Worm (Caenorhabditis elegans) whole organism, mixed stage, embryonic: ENCODE data around the gene Y116F11B.8.

Experiments used
- bed-3 ChIP-seq: fragments of 200-800 bp; sonication (Bioruptor generic); optimal IDR thresholded peaks from 3 replicates; lab custom pipeline; 2018; ENCODE audit warnings: mild to moderate bottlenecking, missing genetic modification characterization, moderate library complexity, missing compliant biosample characterization
- blmp-1 ChIP-seq: fragments of 150-350 bp; optimal IDR thresholded peaks from 2 replicates; lab custom pipeline; 2014; ENCODE audit warnings: missing biosample characterization, missing genetic modification characterization
- ceh-39 ChIP-seq: fragments of 150-350 bp; optimal IDR thresholded peaks from 2 replicates; lab custom pipeline; 2014; ENCODE audit warnings: missing biosample characterization, missing genetic modification characterization
- ceh-43 ChIP-seq: fragments of 200-800 bp; sonication (Bioruptor generic); optimal IDR thresholded peaks from 2 replicates; lab custom pipeline; 2018; ENCODE audit warnings: mild to moderate bottlenecking, missing genetic modification characterization, moderate library complexity, missing compliant biosample characterization
- ceh-83 ChIP-seq: fragments of 200-800 bp; sonication (Bioruptor generic); optimal IDR thresholded peaks from 2 replicates; lab custom pipeline; 2018; ENCODE audit warnings: mild to moderate bottlenecking, missing genetic modification characterization, missing compliant biosample characterization
- ces-1 ChIP-seq: fragments of 150-350 bp; optimal IDR thresholded peaks from 2 replicates; lab custom pipeline; 2014; ENCODE audit warnings: missing biosample characterization, missing genetic modification reagents, missing genetic modification characterization
- cnd-1 ChIP-seq: fragments of 200-800 bp; sonication (Bioruptor generic); optimal IDR thresholded peaks from 2 replicates; lab custom pipeline; 2018; ENCODE audit warnings: mild to moderate bottlenecking, missing genetic modification characterization, missing compliant biosample characterization
- drap-1 ChIP-seq: fragments of 200-800 bp; sonication (Bioruptor generic); optimal IDR thresholded peaks from 3 replicates; lab custom pipeline; 2018; ENCODE audit warnings: mild to moderate bottlenecking, missing genetic modification characterization, missing compliant biosample characterization
- elt-1 ChIP-seq: sonication (generic microtip); optimal IDR thresholded peaks from 2 replicates; lab custom pipeline; 2017; ENCODE audit warnings: missing genetic modification characterization, mild to moderate bottlenecking, missing compliant biosample characterization, antibody characterized with exemption, moderate library complexity, borderline replicate concordance; ENCODE audit not compliant: insufficient read depth
- elt-3 ChIP-seq: fragments of 150-350 bp; optimal IDR thresholded peaks from 2 replicates; lab custom pipeline; 2014; ENCODE audit warnings: missing biosample characterization, missing genetic modification characterization
- flh-1 ChIP-seq: fragments of 200-800 bp; sonication (Bioruptor generic); optimal IDR thresholded peaks from 2 replicates; lab custom pipeline; 2018; ENCODE audit warnings: mild to moderate bottlenecking, missing genetic modification characterization, moderate library complexity, missing compliant biosample characterization
- ham-2 ChIP-seq: fragments of 200-800 bp; sonication (Bioruptor generic); optimal IDR thresholded peaks from 2 replicates; lab custom pipeline; 2018; ENCODE audit warnings: mild to moderate bottlenecking, missing genetic modification characterization, missing compliant biosample characterization
- hlh-1 ChIP-seq: fragments of 150-350 bp; optimal IDR thresholded peaks from 2 replicates; lab custom pipeline; 2014; ENCODE audit warnings: missing biosample characterization, missing genetic modification reagents, missing genetic modification characterization
- lin-13 ChIP-seq: fragments of 150-350 bp; optimal IDR thresholded peaks from 2 replicates; lab custom pipeline; 2014; ENCODE audit warnings: missing biosample characterization, missing genetic modification characterization
- lin-32 ChIP-seq: fragments of 200-800 bp; sonication (Bioruptor generic); optimal IDR thresholded peaks from 2 replicates; lab custom pipeline; 2018; ENCODE audit warnings: mild to moderate bottlenecking, missing genetic modification characterization, missing compliant biosample characterization
- lsy-2 ChIP-seq: fragments of 150-350 bp; optimal IDR thresholded peaks from 2 replicates; lab custom pipeline; 2014; ENCODE audit warnings: missing biosample characterization, missing genetic modification characterization
- mab-5 ChIP-seq: fragments of 150-350 bp; optimal IDR thresholded peaks from 2 replicates; lab custom pipeline; 2014; ENCODE audit warnings: missing biosample characterization, missing genetic modification characterization
- mep-1 ChIP-seq: fragments of 150-350 bp; optimal IDR thresholded peaks from 2 replicates; lab custom pipeline; 2017; ENCODE audit warnings: missing biosample characterization, missing genetic modification reagents, missing genetic modification characterization, inconsistent platforms
- nhr-12 ChIP-seq: fragments of 150-350 bp; optimal IDR thresholded peaks from 2 replicates; lab custom pipeline; 2014; ENCODE audit warnings: missing biosample characterization, missing genetic modification characterization
- nhr-2 ChIP-seq: fragments of 150-350 bp; optimal IDR thresholded peaks from 2 replicates; lab custom pipeline; 2014; ENCODE audit warnings: missing biosample characterization, missing genetic modification characterization
- nhr-237 ChIP-seq: fragments of 150-350 bp; optimal IDR thresholded peaks from 2 replicates; lab custom pipeline; 2014; ENCODE audit warnings: missing biosample characterization, missing genetic modification characterization
- nhr-28 ChIP-seq: fragments of 150-350 bp; optimal IDR thresholded peaks from 2 replicates; lab custom pipeline; 2014; ENCODE audit warnings: missing biosample characterization, missing genetic modification characterization
- nhr-76 ChIP-seq: sonication (generic microtip); optimal IDR thresholded peaks from 2 replicates; lab custom pipeline; 2017; ENCODE audit warnings: missing biosample characterization, missing genetic modification characterization
- pha-4 ChIP-seq: fragments of 150-350 bp; optimal IDR thresholded peaks from 2 replicates; lab custom pipeline; 2018; ENCODE audit warnings: missing biosample characterization, missing genetic modification reagents, missing genetic modification characterization
- sem-2 ChIP-seq: fragments of 200-800 bp; sonication (Bioruptor generic); optimal IDR thresholded peaks from 2 replicates; lab custom pipeline; 2018; ENCODE audit warnings: mild to moderate bottlenecking, missing genetic modification characterization, missing compliant biosample characterization
- snpc-4 ChIP-seq: fragments of 150-350 bp; optimal IDR thresholded peaks from 2 replicates; lab custom pipeline; 2014; ENCODE audit warnings: missing biosample characterization, missing genetic modification characterization
- sptf-1 ChIP-seq: sonication (generic microtip); optimal IDR thresholded peaks from 2 replicates; lab custom pipeline; 2017; ENCODE audit warnings: mild to moderate bottlenecking, missing genetic modification characterization, moderate library complexity, missing compliant biosample characterization
- tbx-8 ChIP-seq: fragments of 200-800 bp; sonication (Bioruptor generic); optimal IDR thresholded peaks from 2 replicates; lab custom pipeline; 2018; ENCODE audit warnings: mild to moderate bottlenecking, missing genetic modification characterization, moderate library complexity, missing compliant biosample characterization
- unc-39 ChIP-seq: fragments of 150-350 bp; optimal IDR thresholded peaks from 2 replicates; lab custom pipeline; 2014; ENCODE audit warnings: missing biosample characterization, missing genetic modification characterization
- unc-62 ChIP-seq: fragments of 150-350 bp; optimal IDR thresholded peaks from 2 replicates; lab custom pipeline; 2014; ENCODE audit warnings: missing biosample characterization, missing genetic modification reagents, missing genetic modification characterization
- zip-8 ChIP-seq: fragments of 150-350 bp; optimal IDR thresholded peaks from 2 replicates; lab custom pipeline; 2014; ENCODE audit warnings: missing biosample characterization, missing genetic modification characterization

Y116F11B.8 gene

DNA sequence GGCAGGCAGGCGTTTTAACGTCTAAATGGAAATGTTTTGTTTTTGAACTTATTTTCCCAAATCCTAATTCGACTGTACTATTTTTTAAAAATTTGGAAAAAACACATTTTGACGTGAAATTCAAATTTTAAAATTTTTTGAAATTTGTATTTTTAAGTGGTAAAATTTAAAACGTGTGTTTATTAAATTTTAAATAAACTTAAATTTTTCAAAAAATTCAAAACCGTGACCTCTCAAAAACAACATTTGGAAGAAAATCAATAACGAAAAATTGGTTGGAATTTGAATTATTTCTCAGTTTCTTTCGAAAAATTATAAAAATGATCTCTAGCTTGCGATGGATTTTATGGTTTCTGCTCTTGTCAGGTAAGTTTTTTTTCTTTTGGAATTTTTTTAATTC lies at the start of gene Y116F11B.8:
Y116F11B.8 (plus strand) TSS at position 301 of the 400 bp plus-strand sequence.
- no peak for TF ChIP-seq snpc-4
- TF ChIP-seq drap-1: no peak
- no peak for TF ChIP-seq bed-3 (GFP tag; lab: Kevin White, UChicago)
- no peak for TF ChIP-seq sptf-1 (tag; lab: Kevin White, UChicago)
- no peak for TF ChIP-seq lsy-2 (tag; lab: Kevin White, UChicago)
- no peak for TF ChIP-seq elt-1 (tag; lab: Kevin White, UChicago)

DNA sequence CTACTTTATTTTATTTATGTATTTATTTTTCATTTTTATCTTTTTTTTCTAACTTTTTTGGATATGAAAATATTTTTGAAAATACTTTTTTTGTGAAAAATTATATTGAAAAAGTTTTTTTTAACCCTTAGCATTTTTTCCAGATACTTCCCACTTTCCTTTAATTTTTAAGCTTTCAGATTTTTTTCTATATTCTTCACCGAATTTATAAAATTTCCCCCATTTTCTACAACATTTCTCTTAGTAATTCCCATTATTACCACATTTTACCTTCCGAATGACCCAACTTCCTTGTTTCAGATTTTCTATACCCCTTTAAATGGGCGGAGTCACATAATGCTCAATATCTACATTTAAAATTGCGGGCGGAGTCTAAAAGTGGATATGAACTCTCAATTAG lies 42.6 kb upstream of the Y116F11B.8 start, which contains the start of gene daf-28:
daf-28 (plus strand) TSS at position 301 of the 400 bp plus-strand sequence.
- TF ChIP-seq bed-3 (GFP tag; lab: Kevin White, UChicago) (no peak), lin-13 (tag; lab: Kevin White, UChicago) (no peak), unc-62 (no peak), ceh-43 (no peak), mep-1 (tag; lab: Kevin White, UChicago) (no peak), tbx-8 (no peak), mab-5 (tag; lab: Kevin White, UChicago) (no peak), nhr-12 (tag; lab: Kevin White, UChicago) (no peak), cnd-1 (tag; lab: Kevin White, UChicago) (no peak), lin-32 (no peak), sem-2 (GFP tag; lab: Kevin White, UChicago) (no peak), flh-1 (GFP tag; lab: Kevin White, UChicago) (no peak), nhr-2 (tag; lab: Kevin White, UChicago) (no peak)

DNA sequence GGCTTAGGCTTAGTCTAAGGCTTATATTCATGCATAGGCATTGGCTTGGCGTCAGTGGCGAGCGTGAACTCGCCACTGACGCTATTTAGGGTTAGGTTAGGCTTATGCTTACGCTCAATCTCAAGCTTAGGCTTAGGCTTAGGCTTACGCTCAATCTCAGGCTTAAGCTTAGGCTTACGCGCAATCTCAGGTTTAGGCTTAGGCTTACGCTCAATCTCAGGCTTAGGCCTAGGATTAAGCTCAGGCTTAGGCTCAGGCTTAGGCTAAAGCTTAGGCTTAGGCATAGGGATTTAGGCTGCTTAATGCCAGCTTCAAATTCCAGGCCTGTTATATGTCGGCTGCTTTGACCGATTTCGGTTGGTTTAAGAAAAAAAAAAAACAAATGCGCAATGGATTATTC lies 37.3 kb upstream of the Y116F11B.8 start:
- TF ChIP-seq pha-4 (tag; lab: Kevin White, UChicago): no peak
- TF ChIP-seq sem-2 (GFP tag; lab: Kevin White, UChicago): no peak
- TF ChIP-seq bed-3 (GFP tag; lab: Kevin White, UChicago): no peak
- no peak for TF ChIP-seq tbx-8
- TF ChIP-seq unc-62: no peak
- no peak for TF ChIP-seq elt-1 (tag; lab: Kevin White, UChicago)
- no peak for TF ChIP-seq ceh-83 (GFP tag; lab: Kevin White, UChicago)
- no peak for TF ChIP-seq sptf-1 (tag; lab: Kevin White, UChicago)
- no peak for TF ChIP-seq cnd-1 (tag; lab: Kevin White, UChicago)
- no peak for TF ChIP-seq blmp-1
- TF ChIP-seq nhr-28: no peak
- no peak for TF ChIP-seq ces-1 (GFP tag; lab: Kevin White, UChicago)
- TF ChIP-seq elt-3 (tag; lab: Kevin White, UChicago): no peak
- TF ChIP-seq ham-2 (GFP tag; lab: Kevin White, UChicago): no peak
- TF ChIP-seq mep-1 (tag; lab: Kevin White, UChicago): no peak
- no peak for TF ChIP-seq snpc-4
- no peak for TF ChIP-seq ceh-43
- no peak for TF ChIP-seq flh-1 (GFP tag; lab: Kevin White, UChicago)
- TF ChIP-seq lsy-2 (tag; lab: Kevin White, UChicago): no peak
- no peak for TF ChIP-seq lin-32
- TF ChIP-seq, all 35 proteins: peak for 0

DNA sequence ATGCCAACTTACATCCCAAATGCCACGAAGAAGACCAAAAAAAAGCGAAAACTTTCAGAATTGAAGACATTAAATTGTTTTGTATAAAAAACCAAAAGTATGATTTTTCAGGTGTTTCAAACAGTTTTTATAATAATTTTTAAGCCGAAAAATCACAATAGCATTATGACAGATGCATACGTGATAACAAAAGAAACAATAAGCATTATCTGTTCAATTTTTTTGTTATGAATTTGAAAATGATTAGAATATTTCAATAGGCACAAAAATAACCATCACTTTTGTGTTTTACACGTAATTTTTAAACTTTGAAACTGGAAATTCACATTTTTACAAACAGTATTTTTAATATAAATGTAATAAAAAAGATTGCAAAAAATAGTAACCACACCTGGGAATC lies 35.3 kb upstream of the Y116F11B.8 start, which contains the start of gene Y116F11B.17:
Y116F11B.17 (minus strand) TSS at position 101 of the 400 bp plus-strand sequence.
- TF ChIP-seq nhr-237: no peak
- no peak for TF ChIP-seq nhr-12 (tag; lab: Kevin White, UChicago)
- no peak for TF ChIP-seq blmp-1
- no peak for TF ChIP-seq mab-5 (tag; lab: Kevin White, UChicago)
- no peak for TF ChIP-seq lsy-2 (tag; lab: Kevin White, UChicago)
- no peak for TF ChIP-seq elt-1 (tag; lab: Kevin White, UChicago)
- no peak for TF ChIP-seq lin-13 (tag; lab: Kevin White, UChicago)
- no peak for TF ChIP-seq mep-1 (tag; lab: Kevin White, UChicago)
- TF ChIP-seq sptf-1 (tag; lab: Kevin White, UChicago): no peak
- TF ChIP-seq nhr-28: no peak
- TF ChIP-seq ceh-39 (tag; lab: Kevin White, UChicago): no peak
- TF ChIP-seq pha-4 (tag; lab: Kevin White, UChicago): no peak
- TF ChIP-seq tbx-8: no peak
- no peak for TF ChIP-seq flh-1 (GFP tag; lab: Kevin White, UChicago)
- no peak for TF ChIP-seq lin-32
- no peak for TF ChIP-seq ceh-43
- TF ChIP-seq sem-2 (GFP tag; lab: Kevin White, UChicago): no peak
- no peak for TF ChIP-seq ces-1 (GFP tag; lab: Kevin White, UChicago)
- TF ChIP-seq, all 35 proteins: peak for 0

DNA sequence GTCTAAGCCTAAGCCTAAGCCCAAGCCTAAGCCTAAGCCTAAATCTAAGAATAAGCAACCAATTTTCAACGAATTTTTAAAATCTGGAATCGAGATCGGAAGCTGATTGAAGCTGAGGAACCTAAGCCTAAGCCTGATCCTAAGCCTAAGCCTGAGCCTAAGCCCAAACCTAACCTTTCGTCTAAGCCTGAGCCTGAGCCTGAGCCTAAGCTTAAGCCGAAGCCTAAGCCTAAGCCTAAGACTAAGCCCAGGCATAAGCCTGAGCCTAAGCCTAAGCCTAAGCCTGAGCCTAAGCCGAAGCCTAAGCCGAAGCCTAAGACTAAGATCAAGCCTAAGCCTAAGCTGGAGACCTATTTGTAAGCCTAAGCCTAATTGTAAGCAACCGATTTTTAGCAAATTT lies 30.0 kb upstream of the Y116F11B.8 start:
- no peak for TF ChIP-seq mep-1 (tag; lab: Kevin White, UChicago)
- no peak for TF ChIP-seq zip-8 (tag; lab: Kevin White, UChicago)
- TF ChIP-seq hlh-1: no peak
- no peak for TF ChIP-seq pha-4 (tag; lab: Kevin White, UChicago)
- TF ChIP-seq nhr-76: no peak
- no peak for TF ChIP-seq ces-1 (GFP tag; lab: Kevin White, UChicago)
- no peak for TF ChIP-seq unc-39
- no peak for TF ChIP-seq lin-32
- no peak for TF ChIP-seq cnd-1 (tag; lab: Kevin White, UChicago)
- TF ChIP-seq ceh-39 (tag; lab: Kevin White, UChicago): no peak
- TF ChIP-seq, all 35 proteins: peak for 0
